Worm (Caenorhabditis elegans): ENCODE measurements around the gene Y77E11A.16.

DNA sequence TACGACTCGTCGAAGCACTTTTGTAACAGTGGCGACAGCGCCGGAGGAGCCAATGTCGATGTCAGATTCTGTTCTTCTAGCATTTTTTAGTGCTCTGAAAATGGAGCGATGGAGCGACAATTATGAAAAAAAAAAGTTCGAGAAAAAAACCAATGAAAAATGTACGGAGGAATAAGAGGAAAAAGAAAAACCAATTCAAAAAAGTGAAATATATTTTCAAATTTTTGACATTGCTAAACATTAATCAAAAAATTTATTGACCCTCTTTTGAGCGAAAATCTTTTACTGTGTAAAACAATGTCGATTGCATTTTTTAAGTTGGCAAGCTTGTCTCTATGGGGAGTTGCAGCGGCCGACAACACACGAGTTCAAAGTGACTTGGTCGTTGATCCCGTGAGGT, 51.1 kb downstream of the Y77E11A.16 start, which contains the start of gene K03H6.5:
- no peak for TF ChIP-seq C06A6.2 (GFP tag; conservative IDR thresholded peaks at IDR 0.05)
- no peak for TF ChIP-seq ceh-58 (GFP tag; IDR thresholded peaks at IDR 0.05)
- TF ChIP-seq athp-1 (tag; optimal IDR thresholded peaks at IDR 0.05), result no peak
- no peak for TF ChIP-seq mel-28 (tag; optimal IDR thresholded peaks at IDR 0.05; ENCODE audit: borderline replicate concordance)
- TF ChIP-seq efl-1 (GFP tag; optimal IDR thresholded peaks at IDR 0.05), result no peak
- TF ChIP-seq unc-62 (GFP tag; optimal IDR thresholded peaks at IDR 0.05), result no peak
- no peak for TF ChIP-seq lsl-1 (GFP tag; optimal IDR thresholded peaks at IDR 0.05)
- no peak for TF ChIP-seq bed-1 (GFP tag; IDR thresholded peaks at IDR 0.05)
- TF ChIP-seq egrh-3 (GFP tag; IDR thresholded peaks at IDR 0.05), result no peak
- no peak for TF ChIP-seq die-1 (tag; optimal IDR thresholded peaks at IDR 0.05)
- TF ChIP-seq snpc-1.3 (tag; optimal IDR thresholded peaks at IDR 0.05; ENCODE audit: insufficient read depth), result no peak
- no peak for TF ChIP-seq ama-1 (optimal IDR thresholded peaks at IDR 0.05)
- TF ChIP-seq ama-1 (GFP tag; optimal IDR thresholded peaks at IDR 0.05), result no peak
- TF ChIP-seq K12H6.12 (tag; optimal IDR thresholded peaks at IDR 0.05), result no peak
